Worm (Caenorhabditis elegans) whole organism, L1 larva: ENCODE data around the gene fust-1.

Source experiments
- C16A3.4 ChIP-seq: fragments of 150-350 bp; optimal IDR thresholded peaks from 2 replicates; lab custom pipeline; 2014; ENCODE audit warnings: missing biosample characterization, missing genetic modification characterization
- C34B4.2 ChIP-seq: sonication (generic microtip); optimal IDR thresholded peaks from 2 replicates; lab custom pipeline; 2017; ENCODE audit warnings: mild to moderate bottlenecking, missing genetic modification characterization, missing compliant biosample characterization
- F16B12.6 ChIP-seq: fragments of 150-350 bp; optimal IDR thresholded peaks from 2 replicates; lab custom pipeline; 2014; ENCODE audit warnings: missing biosample characterization, missing genetic modification characterization
- Y116A8C.19 ChIP-seq: sonication (generic microtip); optimal IDR thresholded peaks from 2 replicates; lab custom pipeline; 2016; ENCODE audit warnings: missing compliant biosample characterization, missing genetic modification characterization, borderline replicate concordance
- aha-1 ChIP-seq: fragments of 150-350 bp; optimal IDR thresholded peaks from 2 replicates; lab custom pipeline; 2014; ENCODE audit warnings: missing biosample characterization, missing genetic modification characterization
- aly-2 ChIP-seq: fragments of 150-350 bp; optimal IDR thresholded peaks from 2 replicates; lab custom pipeline; 2014; ENCODE audit warnings: missing biosample characterization, missing genetic modification characterization
- ama-1 ChIP-seq: fragments of 150-350 bp; optimal IDR thresholded peaks from 2 replicates; lab custom pipeline; 2014
- blmp-1 ChIP-seq: fragments of 150-350 bp; optimal IDR thresholded peaks from 2 replicates; lab custom pipeline; 2014; ENCODE audit warnings: missing biosample characterization, missing genetic modification characterization
- ces-1 ChIP-seq: fragments of 150-350 bp; optimal IDR thresholded peaks from 2 replicates; lab custom pipeline; 2014; ENCODE audit warnings: missing biosample characterization, missing genetic modification reagents, missing genetic modification characterization
- dpl-1 ChIP-seq, 3 experiments: fragments of 150-350 bp in 2 of 3; sonication (generic microtip) in 1 of 3; optimal IDR thresholded peaks; 2 replicates each; lab custom pipeline; 2014 to 2017; ENCODE audit warnings: missing biosample characterization in 3 of 3, missing genetic modification characterization in 3 of 3, missing genetic modification reagents in 3 of 3
- dsc-1 ChIP-seq: sonication (generic microtip); optimal IDR thresholded peaks from 2 replicates; lab custom pipeline; 2016; ENCODE audit warnings: mild to moderate bottlenecking, missing genetic modification characterization, missing compliant biosample characterization
- efl-3 ChIP-seq: fragments of 200-800 bp; sonication (Bioruptor generic); optimal IDR thresholded peaks from 2 replicates; lab custom pipeline; 2018; ENCODE audit warnings: mild to moderate bottlenecking, missing genetic modification characterization, missing compliant biosample characterization
- egl-13 ChIP-seq: sonication (generic microtip); optimal IDR thresholded peaks from 2 replicates; lab custom pipeline; 2016; ENCODE audit warnings: missing genotype, missing genetic modification reagents, missing genetic modification characterization, missing compliant biosample characterization
- egl-27 ChIP-seq, 2 experiments: fragments of 150-350 bp in 1 of 2; sonication (generic microtip); optimal IDR thresholded peaks; 3 replicates each; lab custom pipeline; 2017 to 2018; ENCODE audit warnings: missing biosample characterization in 2 of 2, missing genetic modification characterization in 2 of 2, missing genetic modification reagents in 2 of 2
- elt-2 ChIP-seq: sonication (generic microtip); optimal IDR thresholded peaks from 2 replicates; lab custom pipeline; 2016; ENCODE audit warnings: missing genetic modification characterization, mild to moderate bottlenecking, inconsistent platforms, missing compliant biosample characterization, missing genetic modification reagents
- elt-3 ChIP-seq, 6 experiments: fragments of 150-350 bp in 1 of 6; sonication (generic microtip); optimal IDR thresholded peaks; 2 replicates each; lab custom pipeline; 2017 to 2018; ENCODE audit warnings: missing biosample characterization in 6 of 6, missing genetic modification characterization in 6 of 6, inconsistent platforms in 1 of 6
- fkh-10 ChIP-seq: sonication (generic microtip); optimal IDR thresholded peaks from 2 replicates; lab custom pipeline; 2017; ENCODE audit warnings: missing biosample characterization, missing genetic modification reagents, missing genetic modification characterization
- fkh-4 ChIP-seq: sonication (generic microtip); optimal IDR thresholded peaks from 2 replicates; lab custom pipeline; 2016; ENCODE audit warnings: missing compliant biosample characterization, missing genetic modification characterization, borderline replicate concordance
- fkh-8 ChIP-seq: sonication (generic microtip); optimal IDR thresholded peaks from 2 replicates; lab custom pipeline; 2016; ENCODE audit warnings: mild to moderate bottlenecking, missing genetic modification characterization, missing compliant biosample characterization
- hlh-17 ChIP-seq: fragments of 200-800 bp; sonication (Bioruptor generic); optimal IDR thresholded peaks from 2 replicates; lab custom pipeline; 2018; ENCODE audit warnings: missing genetic modification characterization, mild to moderate bottlenecking, missing compliant biosample characterization, moderate library complexity, borderline replicate concordance
- isw-1 ChIP-seq: fragments of 200-800 bp; sonication (Bioruptor generic); IDR thresholded peaks from 2 replicates; pipeline ENCODE4 v1.3.6; 2022; ENCODE audit warnings: missing genetic modification characterization, missing compliant biosample characterization
- jun-1 ChIP-seq: fragments of 150-350 bp; optimal IDR thresholded peaks from 2 replicates; lab custom pipeline; 2014; ENCODE audit warnings: missing biosample characterization, missing genetic modification reagents, missing genetic modification characterization
- lin-13 ChIP-seq: fragments of 150-350 bp; optimal IDR thresholded peaks from 2 replicates; lab custom pipeline; 2014; ENCODE audit warnings: missing biosample characterization, missing genetic modification reagents, missing genetic modification characterization
- lin-14 ChIP-seq: fragments of 200-800 bp; sonication (Bioruptor generic); optimal IDR thresholded peaks from 2 replicates; lab custom pipeline; 2018; ENCODE audit warnings: mild to moderate bottlenecking, missing genetic modification characterization, moderate library complexity, missing compliant biosample characterization
- lin-35 ChIP-seq, 2 experiments: fragments of 150-350 bp; optimal IDR thresholded peaks; 2 replicates each; lab custom pipeline; 2014; ENCODE audit warnings: missing biosample characterization in 2 of 2, missing genetic modification characterization in 2 of 2, missing genetic modification reagents in 2 of 2
- lir-3 ChIP-seq: sonication (generic microtip); optimal IDR thresholded peaks from 2 replicates; lab custom pipeline; 2016; ENCODE audit warnings: mild to moderate bottlenecking, missing genetic modification characterization, moderate library complexity, missing compliant biosample characterization; ENCODE audit not compliant: poor library complexity
- mab-9 ChIP-seq: fragments of 200-800 bp; sonication (Bioruptor generic); IDR thresholded peaks from 2 replicates; pipeline ENCODE4 v1.3.6; 2022; ENCODE audit warnings: missing genetic modification reagents, missing genetic modification characterization, missing compliant biosample characterization
- mef-2 ChIP-seq: fragments of 150-350 bp; optimal IDR thresholded peaks from 2 replicates; lab custom pipeline; 2014; ENCODE audit warnings: missing biosample characterization, missing genetic modification characterization
- nhr-11 ChIP-seq: fragments of 150-350 bp; optimal IDR thresholded peaks from 2 replicates; lab custom pipeline; 2014; ENCODE audit warnings: missing biosample characterization, missing genetic modification characterization
- nhr-12 ChIP-seq: sonication (generic microtip); optimal IDR thresholded peaks from 2 replicates; lab custom pipeline; 2017; ENCODE audit warnings: missing biosample characterization, missing genetic modification characterization
- nhr-20 ChIP-seq: sonication (generic microtip); optimal IDR thresholded peaks from 2 replicates; lab custom pipeline; 2016; ENCODE audit warnings: mild to moderate bottlenecking, missing genetic modification characterization, missing compliant biosample characterization
- nhr-47 ChIP-seq: sonication (generic microtip); optimal IDR thresholded peaks from 2 replicates; lab custom pipeline; 2016; ENCODE audit warnings: mild to moderate bottlenecking, missing genetic modification characterization, moderate library complexity, missing compliant biosample characterization
- nhr-76 ChIP-seq: sonication (generic microtip); optimal IDR thresholded peaks from 2 replicates; lab custom pipeline; 2017; ENCODE audit warnings: missing biosample characterization, missing genetic modification characterization
- nhr-90 ChIP-seq: sonication (generic microtip); optimal IDR thresholded peaks from 2 replicates; lab custom pipeline; 2016; ENCODE audit warnings: mild to moderate bottlenecking, missing genetic modification characterization, missing compliant biosample characterization; ENCODE audit not compliant: poor library complexity
- pag-3 ChIP-seq: sonication (generic microtip); optimal IDR thresholded peaks from 2 replicates; lab custom pipeline; 2017; ENCODE audit warnings: missing genetic modification characterization, mild to moderate bottlenecking, missing compliant biosample characterization, antibody characterized with exemption, borderline replicate concordance; ENCODE audit not compliant: insufficient read depth
- pax-3 ChIP-seq: fragments of 200-800 bp; sonication (Bioruptor generic); optimal IDR thresholded peaks from 2 replicates; lab custom pipeline; 2018; ENCODE audit warnings: mild to moderate bottlenecking, missing genetic modification characterization, moderate library complexity, missing compliant biosample characterization
- snu-23 ChIP-seq: sonication (generic microtip); optimal IDR thresholded peaks from 2 replicates; lab custom pipeline; 2016; ENCODE audit warnings: missing genetic modification characterization, missing compliant biosample characterization
- sox-4 ChIP-seq: sonication (generic microtip); optimal IDR thresholded peaks from 2 replicates; lab custom pipeline; 2016; ENCODE audit warnings: missing genetic modification characterization, missing compliant biosample characterization
- sptf-1 ChIP-seq: fragments of 150-350 bp; optimal IDR thresholded peaks from 2 replicates; lab custom pipeline; 2014; ENCODE audit warnings: missing biosample characterization, missing genetic modification characterization
- sup-37 ChIP-seq: fragments of 200-800 bp; sonication (Bioruptor generic); optimal IDR thresholded peaks from 2 replicates; lab custom pipeline; 2018; ENCODE audit warnings: mild to moderate bottlenecking, missing genetic modification characterization, missing compliant biosample characterization
- swsn-7 ChIP-seq: sonication (generic microtip); optimal IDR thresholded peaks from 2 replicates; lab custom pipeline; 2016; ENCODE audit warnings: missing genetic modification characterization, missing compliant biosample characterization
- unc-130 ChIP-seq: fragments of 150-350 bp; optimal IDR thresholded peaks from 2 replicates; lab custom pipeline; 2017; ENCODE audit warnings: missing biosample characterization, missing genetic modification characterization, inconsistent platforms
- unc-30 ChIP-seq: sonication (generic microtip); optimal IDR thresholded peaks from 2 replicates; lab custom pipeline; 2017; ENCODE audit warnings: missing biosample characterization, missing genetic modification characterization
- unc-86 ChIP-seq: sonication (generic microtip); optimal IDR thresholded peaks from 2 replicates; lab custom pipeline; 2016; ENCODE audit warnings: missing genetic modification characterization, missing compliant biosample characterization
- vab-15 ChIP-seq: sonication (generic microtip); optimal IDR thresholded peaks from 2 replicates; lab custom pipeline; 2017; ENCODE audit warnings: missing genotype, mild to moderate bottlenecking, missing genetic modification characterization, missing compliant biosample characterization
- ztf-4 ChIP-seq: fragments of 150-350 bp; optimal IDR thresholded peaks from 2 replicates; lab custom pipeline; 2014; ENCODE audit warnings: missing biosample characterization, missing genetic modification characterization

The fust-1 gene

DNA sequence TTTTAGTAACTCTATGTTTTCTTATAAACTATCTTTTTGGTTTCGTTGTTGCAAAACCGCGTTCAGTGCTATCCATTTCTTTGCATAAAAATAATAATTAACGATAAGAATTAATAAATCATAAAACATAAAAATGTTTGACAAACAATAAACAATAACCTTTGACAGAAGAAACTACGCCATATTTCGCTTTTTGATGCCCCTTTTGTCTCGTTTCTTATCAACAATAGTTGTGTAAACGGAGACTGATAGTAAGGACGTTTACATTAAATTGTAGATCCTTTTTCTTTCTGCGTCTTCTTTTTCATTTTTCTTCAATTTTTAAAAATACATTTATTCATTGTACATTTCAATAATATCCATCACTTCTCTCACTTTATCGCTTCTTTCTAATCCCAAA is 13.3 kb upstream of the fust-1 start:
- TF ChIP-seq jun-1 (tag; lab: Kevin White, UChicago) (no peak), pag-3 (tag; lab: Kevin White, UChicago) (no peak), lin-35 (GFP tag; optimal IDR thresholded peaks at IDR 0.05; lab: Kevin White, UChicago) (peak in 1 of 2 experiments; percentile 30), unc-130 (tag; lab: Kevin White, UChicago) (no peak), lir-3 (tag; lab: Kevin White, UChicago) (no peak), C34B4.2 (tag; lab: Kevin White, UChicago) (no peak), vab-15 (tag; lab: Kevin White, UChicago) (no peak), nhr-12 (tag; lab: Kevin White, UChicago) (no peak), C16A3.4 (tag; lab: Kevin White, UChicago) (no peak), fkh-8 (tag; lab: Kevin White, UChicago) (no peak), elt-2 (tag; lab: Kevin White, UChicago) (peak; percentile 72), ztf-4 (tag; lab: Kevin White, UChicago) (no peak), mef-2 (tag; lab: Kevin White, UChicago) (no peak), elt-3 (tag; optimal IDR thresholded peaks at IDR 0.05; lab: Kevin White, UChicago) (peak in 1 of 6 experiments; percentile 1), swsn-7 (no peak), snu-23 (GFP tag; lab: Kevin White, UChicago) (no peak), isw-1 (GFP tag; lab: Robert Waterston, UW) (no peak), aha-1 (tag; lab: Kevin White, UChicago) (no peak), unc-86 (tag; lab: Kevin White, UChicago) (no peak), nhr-90 (tag; lab: Kevin White, UChicago) (peak; percentile 30), nhr-20 (tag; lab: Kevin White, UChicago) (peak; percentile 24)

- TF ChIP-seq nhr-20 (tag; lab: Kevin White, UChicago) (no peak), sptf-1 (no peak), sox-4 (tag; lab: Kevin White, UChicago) (no peak), fkh-10 (GFP tag; lab: Kevin White, UChicago) (no peak), lin-14 (no peak), dpl-1 (GFP tag; optimal IDR thresholded peaks at IDR 0.05; lab: Kevin White, UChicago) (no peak), mab-9 (GFP tag; lab: Robert Waterston, UW) (no peak), blmp-1 (tag; lab: Kevin White, UChicago) (no peak), pax-3 (tag; lab: Kevin White, UChicago) (no peak), unc-86 (tag; lab: Kevin White, UChicago) (no peak), aha-1 (tag; lab: Kevin White, UChicago) (no peak), dsc-1 (tag; lab: Kevin White, UChicago) (no peak), pag-3 (tag; lab: Kevin White, UChicago) (no peak), ama-1 (lab: Kevin White, UChicago) (no peak), egl-27 (tag; optimal IDR thresholded peaks at IDR 0.05; lab: Kevin White, UChicago) (no peak), unc-30 (tag; lab: Kevin White, UChicago) (no peak), nhr-12 (tag; lab: Kevin White, UChicago) (no peak), lin-13 (GFP tag; lab: Kevin White, UChicago) (no peak), elt-3 (tag; optimal IDR thresholded peaks at IDR 0.05; lab: Kevin White, UChicago) (no peak), ces-1 (no peak)
Observed at ce11 chrII:7144307-7144706, 8.1 kb upstream of the fust-1 start, which contains the start of gene npr-31. TSS of gene npr-31 (plus strand) at chrII:7144607.

- TF ChIP-seq F16B12.6 (tag; lab: Kevin White, UChicago) (no peak), nhr-20 (tag; lab: Kevin White, UChicago) (no peak), lin-35 (GFP tag; optimal IDR thresholded peaks at IDR 0.05; lab: Kevin White, UChicago) (no peak), hlh-17 (no peak), sup-37 (GFP tag; lab: Kevin White, UChicago) (no peak), dsc-1 (tag; lab: Kevin White, UChicago) (peak; percentile 99), blmp-1 (tag; lab: Kevin White, UChicago) (no peak), efl-3 (GFP tag; lab: Kevin White, UChicago) (no peak), elt-2 (tag; lab: Kevin White, UChicago) (no peak), nhr-76 (tag; lab: Kevin White, UChicago) (no peak), nhr-47 (tag; lab: Kevin White, UChicago) (peak; percentile 30), nhr-12 (tag; lab: Kevin White, UChicago) (no peak), fkh-4 (tag; lab: Kevin White, UChicago) (no peak), Y116A8C.19 (tag; lab: Kevin White, UChicago) (no peak), egl-13 (tag; lab: Kevin White, UChicago) (no peak), aly-2 (tag; lab: Kevin White, UChicago) (no peak), C34B4.2 (tag; lab: Kevin White, UChicago) (no peak), sox-4 (tag; lab: Kevin White, UChicago) (peak; percentile 17), unc-30 (tag; lab: Kevin White, UChicago) (no peak), nhr-11 (no peak)
Observed at ce11 chrII:7146240-7146639, 6.1 kb upstream of the fust-1 start.
